Worm (Caenorhabditis elegans) whole organism, L4 larva: ENCODE results near the gene R09D1.13.

Source experiments
- Y48G9A.11 ChIP-seq: fragments of 200-800 bp; sonication (Bioruptor generic); IDR thresholded peaks from 2 replicates; pipeline ENCODE4 v1.3.6; 2022; ENCODE audit warnings: missing genetic modification reagents, missing genetic modification characterization, missing compliant biosample characterization
- ama-1 ChIP-seq: fragments of 150-350 bp; optimal IDR thresholded peaks from 2 replicates; lab custom pipeline; 2014; ENCODE audit warnings: inconsistent platforms, mixed read lengths
- lin-13 ChIP-seq: fragments of 150-350 bp; optimal IDR thresholded peaks from 2 replicates; lab custom pipeline; 2014; ENCODE audit warnings: missing biosample characterization, missing genetic modification reagents, missing genetic modification characterization
- snpc-4 ChIP-seq: fragments of 150-350 bp; optimal IDR thresholded peaks from 2 replicates; lab custom pipeline; 2014; ENCODE audit warnings: missing biosample characterization, missing genetic modification characterization
- unc-62 ChIP-seq, 3 experiments: fragments of 150-350 bp in 1 of 3; sonication (generic microtip); optimal IDR thresholded peaks in 2 of 3; peaks in 1 of 3; 1 replicate in 1 of 3; 2 replicates in 2 of 3; lab custom pipeline; 2014 to 2017; ENCODE audit warnings: missing biosample characterization in 3 of 3, missing genetic modification characterization in 3 of 3, missing genetic modification reagents in 3 of 3, missing genotype in 1 of 3

ce11 chrII:9403846-9404245 lies 41.4 kb downstream of the R09D1.13 start, which contains the start of gene Y51B9A.5:
- TF ChIP-seq Y48G9A.11 (no peak), unc-62 (GFP tag; optimal IDR thresholded peaks at IDR 0.05 in 1 of 2; lab: Kevin White, UChicago) (no peak), unc-62 (tag; optimal IDR thresholded peaks at IDR 0.05; lab: Kevin White, UChicago) (no peak), lin-13 (GFP tag; lab: Kevin White, UChicago) (no peak), ama-1 (lab: Kevin White, UChicago) (no peak), snpc-4 (tag; lab: Kevin White, UChicago) (no peak)
